Worm (Caenorhabditis elegans) whole organism, L4 larva: Measurements from ENCODE around the gene T14B4.20.

Experiments used
- F10B5.3 ChIP-seq: sonication (generic microtip); optimal IDR thresholded peaks from 2 replicates; lab custom pipeline; 2016; ENCODE audit warnings: mild to moderate bottlenecking, missing genetic modification characterization, missing compliant biosample characterization
- F26F4.8 ChIP-seq: fragments of 200-800 bp; sonication (Bioruptor generic); conservative IDR thresholded peaks from 2 replicates; pipeline ENCODE4 v1.3.6; 2022; ENCODE audit warnings: missing genetic modification characterization, missing compliant biosample characterization
- F49E8.2 ChIP-seq: sonication (generic microtip); optimal IDR thresholded peaks from 2 replicates; lab custom pipeline; 2016; ENCODE audit warnings: missing compliant biosample characterization, mild to moderate bottlenecking, missing genetic modification characterization, borderline replicate concordance
- aha-1 ChIP-seq: fragments of 150-350 bp; peaks from one replicate; lab custom pipeline; 2014; ENCODE audit warnings: missing biosample characterization, missing genetic modification characterization
- attf-4 ChIP-seq: sonication (generic microtip); optimal IDR thresholded peaks from 3 replicates; lab custom pipeline; 2017; ENCODE audit warnings: missing biosample characterization, missing genetic modification characterization
- ceh-20 ChIP-seq: fragments of 200-800 bp; sonication (Bioruptor generic); IDR thresholded peaks from 2 replicates; pipeline ENCODE4 v1.3.6; 2022; ENCODE audit warnings: missing genetic modification reagents, missing genetic modification characterization, missing compliant biosample characterization
- ceh-28 ChIP-seq: fragments of 150-350 bp; optimal IDR thresholded peaks from 2 replicates; lab custom pipeline; 2014; ENCODE audit warnings: missing biosample characterization, missing genetic modification reagents, missing genetic modification characterization
- ceh-44 ChIP-seq: fragments of 200-800 bp; sonication (Bioruptor generic); IDR thresholded peaks from 2 replicates; pipeline ENCODE4 v1.3.6; 2022; ENCODE audit warnings: missing genetic modification reagents, missing genetic modification characterization, missing compliant biosample characterization
- ces-1 ChIP-seq: fragments of 150-350 bp; sonication (generic microtip); optimal IDR thresholded peaks from 4 replicates; lab custom pipeline; 2014; ENCODE audit warnings: missing biosample characterization, missing genetic modification reagents, missing genetic modification characterization
- ctbp-1 ChIP-seq: fragments of 200-800 bp; sonication (Bioruptor generic); IDR thresholded peaks from 2 replicates; pipeline ENCODE4 v1.3.6; 2022; ENCODE audit warnings: missing genetic modification reagents, missing genetic modification characterization, missing compliant biosample characterization
- dmd-6 ChIP-seq: fragments of 200-800 bp; sonication (Bioruptor generic); IDR thresholded peaks from 2 replicates; pipeline ENCODE4 v1.3.6; 2022; ENCODE audit warnings: missing genetic modification reagents, missing genetic modification characterization, missing compliant biosample characterization
- dmd-8 ChIP-seq: fragments of 200-800 bp; sonication (Bioruptor generic); IDR thresholded peaks from 2 replicates; pipeline ENCODE4 v1.3.6; 2022; ENCODE audit warnings: missing genetic modification characterization, missing compliant biosample characterization
- duxl-1 ChIP-seq: sonication (generic microtip); optimal IDR thresholded peaks from 2 replicates; lab custom pipeline; 2016; ENCODE audit warnings: mild to moderate bottlenecking, missing genetic modification characterization, moderate library complexity, missing compliant biosample characterization; ENCODE audit not compliant: poor library complexity
- egl-43 ChIP-seq: fragments of 200-800 bp; sonication (Bioruptor generic); IDR thresholded peaks from 2 replicates; pipeline ENCODE4 v1.3.6; 2022; ENCODE audit warnings: missing genetic modification reagents, missing genetic modification characterization, missing compliant biosample characterization
- fkh-10 ChIP-seq: fragments of 150-350 bp; optimal IDR thresholded peaks from 2 replicates; lab custom pipeline; 2014; ENCODE audit warnings: missing biosample characterization, missing genetic modification reagents, missing genetic modification characterization
- hlh-11 ChIP-seq: fragments of 200-800 bp; sonication (Bioruptor generic); optimal IDR thresholded peaks from 2 replicates; lab custom pipeline; 2018; ENCODE audit warnings: mild to moderate bottlenecking, missing genetic modification characterization, missing compliant biosample characterization
- hlh-30 ChIP-seq: sonication (generic microtip); optimal IDR thresholded peaks from 2 replicates; lab custom pipeline; 2017; ENCODE audit warnings: antibody characterized with exemption, mild to moderate bottlenecking, missing genetic modification characterization, missing compliant biosample characterization; ENCODE audit not compliant: insufficient read depth
- lim-7 ChIP-seq: fragments of 200-800 bp; sonication (Bioruptor generic); IDR thresholded peaks from 2 replicates; pipeline ENCODE4 v1.3.6; 2022; ENCODE audit warnings: missing genetic modification characterization, missing compliant biosample characterization
- lin-39 ChIP-seq: fragments of 150-350 bp; optimal IDR thresholded peaks from 2 replicates; lab custom pipeline; 2014; ENCODE audit warnings: missing biosample characterization, missing genetic modification reagents, missing genetic modification characterization
- lsy-2 ChIP-seq, 2 experiments: fragments of 150-350 bp in 1 of 2; sonication (generic microtip) in 1 of 2; optimal IDR thresholded peaks; 2 replicates each; lab custom pipeline; 2014 to 2017; ENCODE audit warnings: missing biosample characterization in 2 of 2, missing genetic modification characterization in 2 of 2
- mdl-1 ChIP-seq, 2 experiments: fragments of 150-350 bp in 1 of 2; sonication (generic microtip) in 1 of 2; optimal IDR thresholded peaks; 2 replicates each; lab custom pipeline; 2014 to 2017; ENCODE audit warnings: missing biosample characterization in 2 of 2, missing genetic modification characterization in 2 of 2
- mxl-2 ChIP-seq: fragments of 200-800 bp; sonication (Bioruptor generic); conservative IDR thresholded peaks from 2 replicates; pipeline ENCODE4 v1.3.6; 2022; ENCODE audit warnings: missing genetic modification reagents, missing genetic modification characterization, missing compliant biosample characterization
- mxl-3 ChIP-seq: fragments of 200-800 bp; sonication (Bioruptor generic); optimal IDR thresholded peaks from 2 replicates; lab custom pipeline; 2018; ENCODE audit warnings: mild to moderate bottlenecking, missing genetic modification characterization, missing compliant biosample characterization
- nhr-237 ChIP-seq: sonication (generic microtip); optimal IDR thresholded peaks from 2 replicates; lab custom pipeline; 2017; ENCODE audit warnings: missing biosample characterization, missing genetic modification characterization
- nhr-25 ChIP-seq: sonication (generic microtip); optimal IDR thresholded peaks from 2 replicates; lab custom pipeline; 2017; ENCODE audit warnings: missing genetic modification characterization, mild to moderate bottlenecking, missing compliant biosample characterization, antibody characterized with exemption, moderate library complexity, borderline replicate concordance; ENCODE audit not compliant: insufficient read depth
- nhr-28 ChIP-seq: fragments of 150-350 bp; optimal IDR thresholded peaks from 2 replicates; lab custom pipeline; 2014; ENCODE audit warnings: missing biosample characterization, missing genetic modification characterization
- nhr-42 ChIP-seq: fragments of 200-800 bp; sonication (Bioruptor generic); IDR thresholded peaks from 2 replicates; pipeline ENCODE4 v1.3.6; 2022; ENCODE audit warnings: missing genetic modification characterization, missing compliant biosample characterization
- set-16 ChIP-seq: fragments of 200-800 bp; sonication (Bioruptor generic); IDR thresholded peaks from 2 replicates; pipeline ENCODE4 v1.3.6; 2022; ENCODE audit warnings: missing genetic modification reagents, missing genetic modification characterization, missing compliant biosample characterization
- unc-39 ChIP-seq: sonication (generic microtip); optimal IDR thresholded peaks from 2 replicates; lab custom pipeline; 2017; ENCODE audit warnings: missing biosample characterization, missing genetic modification characterization
- zip-2 ChIP-seq: fragments of 150-350 bp; optimal IDR thresholded peaks from 2 replicates; lab custom pipeline; 2014; ENCODE audit warnings: missing biosample characterization, missing genetic modification characterization
- ztf-11 ChIP-seq: fragments of 150-350 bp; optimal IDR thresholded peaks from 2 replicates; lab custom pipeline; 2014; ENCODE audit warnings: missing biosample characterization, missing genetic modification characterization

The T14B4.20 gene

ce11 chrII:6709680-6710079, 7.0 kb upstream of the T14B4.20 start:
- TF ChIP-seq F26F4.8 (no peak), ces-1 (peak; percentile 49), ctbp-1 (GFP tag; lab: Robert Waterston, UW) (peak; percentile 59; the same call in 1 of the 2 replicates), fkh-10 (GFP tag; lab: Kevin White, UChicago) (peak; percentile 69)

DNA sequence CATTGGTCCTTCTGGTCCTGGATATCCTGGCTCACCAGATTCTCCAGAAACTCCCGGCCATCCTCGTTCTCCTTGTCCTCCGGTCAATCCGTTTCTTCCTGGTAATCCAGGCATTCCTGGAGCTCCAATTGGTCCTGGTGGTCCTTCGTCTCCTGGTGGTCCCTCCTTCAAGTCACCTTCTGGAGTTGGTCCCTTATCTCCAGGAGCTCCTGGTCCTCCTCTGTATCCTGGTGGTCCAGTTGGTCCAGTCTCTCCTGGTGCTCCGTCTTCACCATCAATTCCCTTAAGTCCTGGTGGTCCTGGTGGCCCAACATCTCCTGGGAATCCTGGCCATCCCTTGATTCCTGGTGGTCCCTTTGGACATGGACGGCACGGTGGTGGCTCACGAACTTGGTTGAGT, 6.1 kb upstream of the T14B4.20 start:
- TF ChIP-seq dmd-8 (GFP tag; lab: Robert Waterston, UW) (no peak), zip-2 (tag; lab: Kevin White, UChicago) (no peak), aha-1 (tag; lab: Kevin White, UChicago) (peak; percentile 11), set-16 (GFP tag; lab: Robert Waterston, UW) (peak; percentile 74; the same call in 1 of the 2 replicates), unc-39 (tag; lab: Kevin White, UChicago) (no peak), ceh-28 (tag; lab: Kevin White, UChicago) (no peak), mxl-2 (GFP tag; lab: Robert Waterston, UW) (no peak), ceh-44 (GFP tag; lab: Robert Waterston, UW) (no peak), lim-7 (GFP tag; lab: Robert Waterston, UW) (no peak), nhr-42 (GFP tag; lab: Robert Waterston, UW) (no peak), nhr-25 (tag; lab: Kevin White, UChicago) (no peak), ceh-20 (GFP tag; lab: Robert Waterston, UW) (no peak), egl-43 (0 out of 2 replicates have a peak, but pooled peaks have one; percentile 3)

DNA sequence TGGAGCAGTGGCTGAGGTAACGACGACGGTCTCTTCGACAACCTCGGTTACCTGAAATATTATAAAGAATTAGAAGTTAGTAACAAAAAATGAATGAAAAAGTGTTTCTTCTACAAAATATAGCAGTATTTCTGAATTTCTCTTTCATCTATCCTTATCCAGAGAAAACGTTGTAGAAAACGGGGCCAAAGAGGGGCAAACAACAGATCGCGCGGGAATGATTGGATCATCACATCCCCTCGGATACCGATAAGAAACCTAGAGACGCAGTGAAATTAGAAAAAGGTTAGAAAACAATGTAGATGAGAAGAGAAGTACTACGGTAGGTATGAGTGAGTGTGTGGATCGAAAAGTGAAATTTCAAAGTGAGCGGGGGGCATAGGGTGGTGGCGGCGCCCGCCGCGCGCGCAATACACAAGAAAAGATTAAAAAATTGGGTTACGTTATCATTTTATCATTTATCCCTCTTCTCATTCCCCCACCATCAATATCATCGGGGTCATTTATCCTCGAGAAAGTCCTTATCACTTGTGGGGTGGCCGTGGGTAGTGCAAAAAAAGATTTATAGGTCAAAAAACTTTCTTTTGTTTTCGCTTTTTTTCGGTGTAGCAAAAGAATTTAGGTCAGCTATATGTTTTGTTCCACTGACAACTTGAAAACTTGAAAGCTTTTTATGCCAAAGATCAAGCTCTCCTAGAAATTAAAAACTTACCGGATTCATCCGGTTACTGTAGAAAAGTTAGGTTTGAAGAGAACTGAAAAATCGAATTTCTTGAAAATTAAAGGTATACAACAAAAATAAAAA, 4.3 kb upstream of the T14B4.20 start, which contains the start of the genes dpy-10 and T14B4.19:
TSS of gene dpy-10 (minus strand) at position 51 of the 805 bp plus-strand sequence.
TSS of gene T14B4.19 (minus strand) at position 755 of the 805 bp plus-strand sequence.
- TF ChIP-seq mdl-1 (tag; optimal IDR thresholded peaks at IDR 0.05; lab: Kevin White, UChicago) (peak in 1 of 2 experiments; percentile 27), ztf-11 (tag; lab: Kevin White, UChicago) (no peak), dmd-6 (GFP tag; lab: Robert Waterston, UW) (no peak), hlh-11 (tag; lab: Kevin White, UChicago) (peak; percentile 61), aha-1 (tag; lab: Kevin White, UChicago) (peak; percentile 3), nhr-237 (tag; lab: Kevin White, UChicago) (no peak), hlh-30 (tag; lab: Kevin White, UChicago) (peak; percentile 41), nhr-28 (tag; lab: Kevin White, UChicago) (peak; percentile 44), lsy-2 (tag; optimal IDR thresholded peaks at IDR 0.05; lab: Kevin White, UChicago) (peak in 1 of 2 experiments; percentile 37), mxl-3 (peak; percentile 73), lim-7 (GFP tag; lab: Robert Waterston, UW) (no peak)

- TF ChIP-seq ces-1 = no peak
- no peak for TF ChIP-seq attf-4 (tag; lab: Kevin White, UChicago)
- TF ChIP-seq F10B5.3 (tag; lab: Kevin White, UChicago) = no peak
- no peak for TF ChIP-seq duxl-1 (tag; lab: Kevin White, UChicago)
- no peak for TF ChIP-seq F49E8.2 (tag; lab: Kevin White, UChicago)
- no peak for TF ChIP-seq dmd-8 (GFP tag; lab: Robert Waterston, UW)
- TF ChIP-seq aha-1 (tag; lab: Kevin White, UChicago) = peak; percentile 45
- TF ChIP-seq lin-39 (tag; lab: Kevin White, UChicago) = no peak
These were observed 3.7 kb upstream of the T14B4.20 start for ce11 chrII:6713003-6713402.
